Worm (Caenorhabditis elegans) whole organism, L2 larva: Measurements from ENCODE around the gene lgc-43.

Source experiments
- C34F6.9 ChIP-seq: fragments of 150-350 bp; optimal IDR thresholded peaks from 2 replicates; lab custom pipeline; 2014; ENCODE audit warnings: missing biosample characterization, missing genetic modification characterization
- F13H6.1 ChIP-seq: sonication (generic microtip); optimal IDR thresholded peaks from 2 replicates; lab custom pipeline; 2016; ENCODE audit warnings: missing genetic modification characterization, missing compliant biosample characterization
- R02D3.7 ChIP-seq: fragments of 150-350 bp; optimal IDR thresholded peaks from 2 replicates; lab custom pipeline; 2014; ENCODE audit warnings: missing biosample characterization, missing genetic modification characterization
- Y55F3AM.14 ChIP-seq: fragments of 200-800 bp; sonication (Bioruptor generic); optimal IDR thresholded peaks from 2 replicates; lab custom pipeline; 2018; ENCODE audit warnings: mild to moderate bottlenecking, missing genetic modification characterization, missing compliant biosample characterization
- ZK546.5 ChIP-seq: sonication (generic microtip); optimal IDR thresholded peaks from 2 replicates; lab custom pipeline; 2017; ENCODE audit warnings: missing biosample characterization, missing genetic modification characterization
- alr-1 ChIP-seq: fragments of 150-350 bp; optimal IDR thresholded peaks from 2 replicates; lab custom pipeline; 2014; ENCODE audit warnings: missing biosample characterization, missing genetic modification characterization
- aly-2 ChIP-seq: fragments of 150-350 bp; optimal IDR thresholded peaks from 2 replicates; lab custom pipeline; 2014; ENCODE audit warnings: missing biosample characterization, missing genetic modification characterization
- ama-1 ChIP-seq: fragments of 150-350 bp; optimal IDR thresholded peaks from 2 replicates; lab custom pipeline; 2018; ENCODE audit warnings: inconsistent platforms
- blmp-1 ChIP-seq: sonication (generic microtip); optimal IDR thresholded peaks from 2 replicates; lab custom pipeline; 2017; ENCODE audit warnings: missing genetic modification characterization, mild to moderate bottlenecking, missing compliant biosample characterization, antibody characterized with exemption, moderate library complexity; ENCODE audit not compliant: insufficient read depth
- ceh-16 ChIP-seq: fragments of 150-350 bp; optimal IDR thresholded peaks from 2 replicates; lab custom pipeline; 2014; ENCODE audit warnings: missing biosample characterization, missing genetic modification characterization
- crh-2 ChIP-seq: sonication (generic microtip); optimal IDR thresholded peaks from 2 replicates; lab custom pipeline; 2017; ENCODE audit warnings: missing biosample characterization, missing genetic modification characterization
- egl-27 ChIP-seq: sonication (generic microtip); optimal IDR thresholded peaks from 3 replicates; lab custom pipeline; 2017; ENCODE audit warnings: missing biosample characterization, missing genetic modification reagents, missing genetic modification characterization
- elt-1 ChIP-seq: fragments of 150-350 bp; optimal IDR thresholded peaks from 2 replicates; lab custom pipeline; 2014; ENCODE audit warnings: missing biosample characterization, missing genetic modification characterization
- elt-3 ChIP-seq: sonication (generic microtip); optimal IDR thresholded peaks from 2 replicates; lab custom pipeline; 2017; ENCODE audit warnings: missing biosample characterization, missing genetic modification characterization
- fos-1 ChIP-seq: fragments of 150-350 bp; optimal IDR thresholded peaks from 2 replicates; lab custom pipeline; 2014; ENCODE audit warnings: missing biosample characterization, missing genetic modification characterization
- gmeb-1 ChIP-seq: fragments of 150-350 bp; optimal IDR thresholded peaks from 2 replicates; lab custom pipeline; 2014; ENCODE audit warnings: missing biosample characterization, missing genetic modification characterization
- lin-11 ChIP-seq: fragments of 150-350 bp; sonication (generic microtip); optimal IDR thresholded peaks from 2 replicates; lab custom pipeline; 2014; ENCODE audit warnings: missing biosample characterization, missing genetic modification characterization, inconsistent platforms, mixed read lengths
- lin-13 ChIP-seq: fragments of 150-350 bp; optimal IDR thresholded peaks from 2 replicates; lab custom pipeline; 2014; ENCODE audit warnings: missing biosample characterization, missing genetic modification reagents, missing genetic modification characterization
- lin-39 ChIP-seq: fragments of 150-350 bp; optimal IDR thresholded peaks from 2 replicates; lab custom pipeline; 2014; ENCODE audit warnings: missing biosample characterization, missing genetic modification reagents, missing genetic modification characterization
- mab-5 ChIP-seq: fragments of 150-350 bp; optimal IDR thresholded peaks from 2 replicates; lab custom pipeline; 2014; ENCODE audit warnings: missing biosample characterization, missing genetic modification characterization
- mdl-1 ChIP-seq, 2 experiments: fragments of 150-350 bp in 1 of 2; sonication (generic microtip) in 1 of 2; optimal IDR thresholded peaks; 2 replicates each; lab custom pipeline; 2017; ENCODE audit warnings: missing biosample characterization in 2 of 2, missing genetic modification characterization in 2 of 2
- nhr-10 ChIP-seq: sonication (generic microtip); optimal IDR thresholded peaks from 2 replicates; lab custom pipeline; 2017; ENCODE audit warnings: missing biosample characterization, missing genetic modification characterization
- nhr-11 ChIP-seq: fragments of 150-350 bp; optimal IDR thresholded peaks from 2 replicates; lab custom pipeline; 2014; ENCODE audit warnings: missing biosample characterization, missing genetic modification characterization
- nhr-12 ChIP-seq: fragments of 150-350 bp; optimal IDR thresholded peaks from 2 replicates; lab custom pipeline; 2014; ENCODE audit warnings: missing biosample characterization, missing genetic modification characterization
- nhr-129 ChIP-seq: fragments of 150-350 bp; optimal IDR thresholded peaks from 2 replicates; lab custom pipeline; 2014; ENCODE audit warnings: missing biosample characterization, missing genetic modification characterization
- nhr-21 ChIP-seq: fragments of 150-350 bp; optimal IDR thresholded peaks from 2 replicates; lab custom pipeline; 2014; ENCODE audit warnings: missing biosample characterization, missing genetic modification characterization
- nhr-23 ChIP-seq: fragments of 150-350 bp; optimal IDR thresholded peaks from 2 replicates; lab custom pipeline; 2014; ENCODE audit warnings: missing biosample characterization, missing genetic modification reagents, missing genetic modification characterization
- nhr-237 ChIP-seq: fragments of 150-350 bp; optimal IDR thresholded peaks from 2 replicates; lab custom pipeline; 2014; ENCODE audit warnings: missing biosample characterization, missing genetic modification characterization
- nhr-6 ChIP-seq: fragments of 150-350 bp; optimal IDR thresholded peaks from 2 replicates; lab custom pipeline; 2014; ENCODE audit warnings: missing biosample characterization, missing genetic modification characterization
- peb-1 ChIP-seq: fragments of 150-350 bp; optimal IDR thresholded peaks from 2 replicates; lab custom pipeline; 2014; ENCODE audit warnings: missing biosample characterization, missing genetic modification characterization
- sem-4 ChIP-seq: fragments of 150-350 bp; optimal IDR thresholded peaks from 2 replicates; lab custom pipeline; 2014; ENCODE audit warnings: missing biosample characterization, missing genetic modification reagents, missing genetic modification characterization
- skn-1 ChIP-seq: sonication (generic microtip); optimal IDR thresholded peaks from 2 replicates; lab custom pipeline; 2017; ENCODE audit warnings: missing biosample characterization, missing genetic modification characterization
- sma-3 ChIP-seq: sonication (generic microtip); optimal IDR thresholded peaks from 2 replicates; lab custom pipeline; 2016; ENCODE audit warnings: missing genetic modification reagents, missing genetic modification characterization, missing compliant biosample characterization
- sma-9 ChIP-seq, 2 experiments: fragments of 150-350 bp in 1 of 2; sonication (generic microtip) in 1 of 2; optimal IDR thresholded peaks; 2 replicates each; lab custom pipeline; 2014 to 2016; ENCODE audit warnings: missing genetic modification characterization in 2 of 2, mild to moderate bottlenecking in 1 of 2, missing biosample characterization in 1 of 2, missing compliant biosample characterization in 1 of 2, missing genetic modification reagents in 1 of 2, moderate library complexity in 1 of 2
- snpc-4 ChIP-seq: fragments of 150-350 bp; optimal IDR thresholded peaks from 2 replicates; lab custom pipeline; 2014; ENCODE audit warnings: missing biosample characterization, missing genetic modification characterization
- unc-55 ChIP-seq: fragments of 150-350 bp; sonication (generic microtip); optimal IDR thresholded peaks from 3 replicates; lab custom pipeline; 2014; ENCODE audit warnings: missing biosample characterization, missing genetic modification reagents, missing genetic modification characterization
- unc-62 ChIP-seq: fragments of 150-350 bp; optimal IDR thresholded peaks from 2 replicates; lab custom pipeline; 2014; ENCODE audit warnings: missing biosample characterization, missing genetic modification reagents, missing genetic modification characterization
- ztf-1 ChIP-seq: fragments of 200-800 bp; sonication (Bioruptor generic); conservative IDR thresholded peaks from 2 replicates; pipeline ENCODE4 v1.3.6; 2022; ENCODE audit warnings: missing genetic modification characterization, missing compliant biosample characterization

Gene lgc-43

DNA sequence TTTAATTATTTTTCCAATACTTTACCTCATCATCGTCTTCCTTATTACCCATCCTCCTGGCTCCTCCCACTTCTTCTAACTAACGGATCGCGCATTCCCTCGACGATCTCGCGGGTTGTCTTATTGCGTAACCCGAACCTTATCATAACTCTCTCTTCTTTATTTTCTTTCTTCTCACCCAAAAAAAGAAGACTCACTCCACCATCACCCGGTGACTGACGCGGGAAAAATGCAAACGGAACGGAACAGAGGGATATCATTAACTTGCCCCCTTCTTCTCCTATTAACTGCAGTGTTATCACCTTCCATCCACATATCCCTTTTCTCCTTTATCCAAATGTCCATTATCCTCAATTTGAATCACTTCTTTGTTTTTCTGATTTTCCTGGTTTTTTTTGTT lies 8.4 kb upstream of the lgc-43 start:
- no peak for TF ChIP-seq nhr-237 (tag; lab: Kevin White, UChicago)
- peak; percentile 4 for TF ChIP-seq fos-1 (tag; lab: Kevin White, UChicago)

DNA sequence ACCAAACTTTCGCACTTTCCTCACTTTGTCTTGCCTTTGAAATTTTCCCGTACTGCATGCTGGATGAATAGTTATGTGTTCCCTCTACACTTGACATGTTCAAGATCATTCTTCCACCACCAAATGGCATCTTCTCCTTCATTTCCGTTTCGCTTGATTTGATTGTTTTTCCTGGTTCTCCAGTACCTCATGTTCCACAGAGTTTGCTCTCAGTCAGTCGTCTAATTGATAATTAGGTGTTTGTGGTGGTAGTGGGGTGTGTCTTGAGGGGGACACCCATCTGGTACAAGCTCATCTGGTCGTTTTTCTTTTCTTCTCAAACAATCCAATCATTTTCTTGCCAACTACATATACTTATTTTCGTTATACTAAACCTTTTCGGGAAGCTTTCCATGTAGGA lies 7.4 kb upstream of the lgc-43 start:
- no peak for TF ChIP-seq nhr-129
- no peak for TF ChIP-seq nhr-21 (tag; lab: Kevin White, UChicago)
- no peak for TF ChIP-seq aly-2 (tag; lab: Kevin White, UChicago)
- TF ChIP-seq ZK546.5 (tag; lab: Kevin White, UChicago), result no peak
- TF ChIP-seq snpc-4 (tag; lab: Kevin White, UChicago), result no peak
- TF ChIP-seq crh-2 (tag; lab: Kevin White, UChicago), result no peak
- TF ChIP-seq egl-27 (tag; lab: Kevin White, UChicago), result no peak
- TF ChIP-seq mdl-1 (tag; optimal IDR thresholded peaks at IDR 0.05; lab: Kevin White, UChicago), result no peak
- TF ChIP-seq ztf-1 (GFP tag; lab: Robert Waterston, UW), result no peak
- TF ChIP-seq unc-55 (GFP tag; lab: Kevin White, UChicago), result no peak
- no peak for TF ChIP-seq unc-62
- TF ChIP-seq F13H6.1, result no peak
- no peak for TF ChIP-seq nhr-11 (tag; lab: Kevin White, UChicago)
- TF ChIP-seq fos-1 (tag; lab: Kevin White, UChicago), result no peak
- TF ChIP-seq lin-11 (tag; lab: Kevin White, UChicago), result no peak
- no peak for TF ChIP-seq nhr-10
- no peak for TF ChIP-seq nhr-23 (tag; lab: Kevin White, UChicago)
- TF ChIP-seq sem-4 (tag; lab: Kevin White, UChicago), result no peak

DNA sequence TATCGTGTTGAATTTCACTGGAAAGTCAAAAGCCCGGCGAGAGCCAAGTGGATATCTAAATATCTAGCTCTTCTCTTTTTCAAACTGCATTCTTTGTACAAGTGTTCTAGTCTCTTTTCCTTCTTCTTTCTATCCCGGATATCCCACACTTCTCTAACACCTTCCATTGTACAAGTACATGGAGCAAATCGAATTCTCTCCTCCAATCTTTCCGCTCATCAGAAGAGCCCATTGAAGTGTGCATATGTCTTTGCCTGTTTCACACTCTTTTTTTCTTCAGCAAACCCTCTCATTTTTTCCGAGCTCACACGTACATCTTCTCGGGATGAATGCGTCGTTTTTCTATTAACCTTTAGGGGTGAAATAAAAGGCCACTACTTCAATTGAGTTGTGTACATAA lies 5.0 kb upstream of the lgc-43 start:
- no peak for TF ChIP-seq ZK546.5 (tag; lab: Kevin White, UChicago)
- TF ChIP-seq peb-1 (tag; lab: Kevin White, UChicago), result no peak
- no peak for TF ChIP-seq lin-39
- TF ChIP-seq F13H6.1, result no peak
- no peak for TF ChIP-seq elt-1
- TF ChIP-seq ztf-1 (GFP tag; lab: Robert Waterston, UW), result no peak
- no peak for TF ChIP-seq ceh-16
- no peak for TF ChIP-seq mab-5 (tag; lab: Kevin White, UChicago)
- no peak for TF ChIP-seq alr-1 (tag; lab: Kevin White, UChicago)
- TF ChIP-seq lin-13, result no peak
- TF ChIP-seq unc-62, result no peak
- TF ChIP-seq nhr-6 (tag; lab: Kevin White, UChicago), result no peak
- TF ChIP-seq nhr-237 (tag; lab: Kevin White, UChicago), result no peak
- TF ChIP-seq nhr-23 (tag; lab: Kevin White, UChicago), result no peak
- no peak for TF ChIP-seq sma-9 (GFP tag; optimal IDR thresholded peaks at IDR 0.05; lab: Kevin White, UChicago)
- no peak for TF ChIP-seq sma-9 (tag; optimal IDR thresholded peaks at IDR 0.05; lab: Kevin White, UChicago)
- no peak for TF ChIP-seq nhr-12 (tag; lab: Kevin White, UChicago)
- TF ChIP-seq, all 48 proteins: peak for 0

DNA sequence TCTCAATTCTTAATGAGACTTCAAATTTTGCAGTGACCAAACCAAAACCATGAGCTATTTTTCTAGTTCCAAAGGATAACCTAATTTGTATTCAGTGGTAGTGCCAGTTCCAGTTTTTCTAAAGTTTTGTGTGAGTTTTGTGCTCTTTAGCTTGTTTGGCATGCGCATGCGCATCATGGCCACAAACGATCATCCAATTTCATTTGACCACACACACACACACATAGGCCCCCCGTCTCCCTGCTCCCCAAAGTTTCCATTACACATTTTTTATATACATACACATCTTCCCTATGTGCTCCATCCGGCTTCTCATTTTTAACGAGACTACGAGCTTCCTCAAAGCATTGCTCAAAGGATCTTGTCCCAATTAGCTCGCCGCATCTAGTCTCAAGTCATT lies 4.0 kb upstream of the lgc-43 start:
- TF ChIP-seq nhr-10 (no peak), crh-2 (tag; lab: Kevin White, UChicago) (no peak), blmp-1 (no peak), unc-55 (GFP tag; lab: Kevin White, UChicago) (no peak), ama-1 (lab: Kevin White, UChicago) (no peak)

DNA sequence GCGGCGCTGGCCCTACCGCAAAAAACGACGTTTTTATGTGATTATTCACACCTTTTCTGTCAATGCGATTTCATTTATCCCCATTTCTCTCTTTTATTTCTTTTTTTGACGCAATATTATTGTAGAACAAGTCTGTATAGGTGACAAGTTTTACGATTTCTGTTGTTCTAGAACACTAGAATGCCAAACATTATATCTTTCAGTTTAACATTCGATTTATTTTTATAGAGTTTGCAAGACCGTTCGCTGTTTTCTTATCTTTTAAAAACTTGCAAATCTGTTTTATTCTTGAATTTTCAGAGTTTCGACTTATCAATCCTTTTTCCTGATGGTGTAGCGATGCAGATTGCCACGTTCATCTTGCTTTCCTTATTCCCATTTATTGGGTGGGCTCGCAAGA lies 2.4 kb upstream of the lgc-43 start, which contains the start of gene efn-2:
efn-2 (plus strand) TSS at position 301 of the 400 bp plus-strand sequence.
- TF ChIP-seq C34F6.9 (tag; lab: Kevin White, UChicago) (no peak), Y55F3AM.14 (GFP tag; lab: Kevin White, UChicago) (no peak), unc-62 (no peak), gmeb-1 (no peak), sem-4 (tag; lab: Kevin White, UChicago) (no peak), lin-13 (no peak), nhr-11 (tag; lab: Kevin White, UChicago) (no peak), sma-3 (GFP tag; lab: Kevin White, UChicago) (no peak), skn-1 (tag; lab: Kevin White, UChicago) (no peak), alr-1 (tag; lab: Kevin White, UChicago) (no peak), nhr-237 (tag; lab: Kevin White, UChicago) (no peak), nhr-6 (tag; lab: Kevin White, UChicago) (no peak), mdl-1 (tag; optimal IDR thresholded peaks at IDR 0.05; lab: Kevin White, UChicago) (no peak), nhr-23 (tag; lab: Kevin White, UChicago) (no peak), crh-2 (tag; lab: Kevin White, UChicago) (no peak), blmp-1 (no peak), elt-3 (tag; lab: Kevin White, UChicago) (no peak), R02D3.7 (tag; lab: Kevin White, UChicago) (no peak)
